Worm (Caenorhabditis elegans) whole organism, late embryonic: ENCODE results near the gene srp-8.

Experiments used
- C08G9.2 ChIP-seq: sonication (generic microtip); optimal IDR thresholded peaks from 2 replicates; lab custom pipeline; 2016; ENCODE audit warnings: mild to moderate bottlenecking, missing genetic modification characterization, moderate library complexity, missing compliant biosample characterization
- C38D4.7 ChIP-seq: fragments of 200-800 bp; sonication (Bioruptor generic); optimal IDR thresholded peaks from 2 replicates; lab custom pipeline; 2018; ENCODE audit warnings: mild to moderate bottlenecking, missing genetic modification characterization, moderate library complexity, missing compliant biosample characterization
- K02D7.2 ChIP-seq: sonication (generic microtip); optimal IDR thresholded peaks from 2 replicates; lab custom pipeline; 2017; ENCODE audit warnings: mild to moderate bottlenecking, missing genetic modification characterization, missing compliant biosample characterization
- K09A11.1 ChIP-seq: sonication (generic microtip); optimal IDR thresholded peaks from 2 replicates; lab custom pipeline; 2017; ENCODE audit warnings: antibody characterized with exemption, mild to moderate bottlenecking, missing genetic modification characterization, missing compliant biosample characterization; ENCODE audit not compliant: insufficient read depth
- T23F11.4 ChIP-seq: fragments of 200-800 bp; sonication (Bioruptor generic); optimal IDR thresholded peaks from 2 replicates; lab custom pipeline; 2018; ENCODE audit warnings: mild to moderate bottlenecking, missing genetic modification characterization, missing compliant biosample characterization
- Y22D7AL.16 ChIP-seq: sonication (generic microtip); optimal IDR thresholded peaks from 2 replicates; lab custom pipeline; 2016; ENCODE audit warnings: missing genetic modification characterization, missing compliant biosample characterization
- ahr-1 ChIP-seq: sonication (generic microtip); optimal IDR thresholded peaks from 2 replicates; lab custom pipeline; 2016; ENCODE audit warnings: missing genetic modification characterization, missing compliant biosample characterization
- ama-1 ChIP-seq: fragments of 150-350 bp; optimal IDR thresholded peaks from 2 replicates; lab custom pipeline; 2014
- ceh-19 ChIP-seq: fragments of 200-800 bp; sonication (Bioruptor generic); optimal IDR thresholded peaks from 2 replicates; lab custom pipeline; 2018; ENCODE audit warnings: mild to moderate bottlenecking, missing genetic modification characterization, missing compliant biosample characterization
- ceh-22 ChIP-seq: sonication (generic microtip); optimal IDR thresholded peaks from 2 replicates; lab custom pipeline; 2017; ENCODE audit warnings: missing biosample characterization, missing genetic modification characterization
- ceh-30 ChIP-seq: fragments of 150-350 bp; optimal IDR thresholded peaks from 2 replicates; lab custom pipeline; 2014; ENCODE audit warnings: missing biosample characterization, missing genetic modification characterization
- ceh-31 ChIP-seq: sonication (generic microtip); optimal IDR thresholded peaks from 2 replicates; lab custom pipeline; 2016; ENCODE audit warnings: missing genetic modification characterization, missing compliant biosample characterization
- ceh-45 ChIP-seq: fragments of 200-800 bp; sonication (Bioruptor generic); IDR thresholded peaks from 2 replicates; pipeline ENCODE4 v1.3.6; 2022; ENCODE audit warnings: missing genetic modification reagents, missing genetic modification characterization, missing compliant biosample characterization
- ceh-48 ChIP-seq: sonication (generic microtip); optimal IDR thresholded peaks from 2 replicates; lab custom pipeline; 2016; ENCODE audit warnings: missing genetic modification characterization, inconsistent platforms, missing compliant biosample characterization
- ceh-6 ChIP-seq: fragments of 200-800 bp; sonication (Bioruptor generic); optimal IDR thresholded peaks from 2 replicates; lab custom pipeline; 2018; ENCODE audit warnings: mild to moderate bottlenecking, missing genetic modification characterization, missing compliant biosample characterization
- che-1 ChIP-seq: sonication (generic microtip); optimal IDR thresholded peaks from 2 replicates; lab custom pipeline; 2016; ENCODE audit warnings: mild to moderate bottlenecking, missing genetic modification characterization, missing compliant biosample characterization
- dmd-4 ChIP-seq: sonication (generic microtip); optimal IDR thresholded peaks from 2 replicates; lab custom pipeline; 2016; ENCODE audit warnings: borderline replicate concordance, missing genetic modification characterization, missing compliant biosample characterization
- dve-1 ChIP-seq: sonication (generic microtip); optimal IDR thresholded peaks from 2 replicates; lab custom pipeline; 2017; ENCODE audit warnings: antibody characterized with exemption, mild to moderate bottlenecking, missing genetic modification characterization, missing compliant biosample characterization
- elt-2 ChIP-seq: sonication (generic microtip); optimal IDR thresholded peaks from 2 replicates; lab custom pipeline; 2016; ENCODE audit warnings: missing genetic modification reagents, missing genetic modification characterization, missing compliant biosample characterization
- eyg-1 ChIP-seq: sonication (generic microtip); optimal IDR thresholded peaks from 2 replicates; lab custom pipeline; 2016; ENCODE audit warnings: missing genotype, missing genetic modification characterization, missing compliant biosample characterization
- fax-1 ChIP-seq: sonication (generic microtip); optimal IDR thresholded peaks from 2 replicates; lab custom pipeline; 2016; ENCODE audit warnings: missing genotype, missing genetic modification characterization, missing compliant biosample characterization
- fkh-10 ChIP-seq: fragments of 150-350 bp; optimal IDR thresholded peaks from 2 replicates; lab custom pipeline; 2014; ENCODE audit warnings: missing biosample characterization, missing genetic modification reagents, missing genetic modification characterization
- hlh-13 ChIP-seq: fragments of 200-800 bp; sonication (Bioruptor generic); optimal IDR thresholded peaks from 2 replicates; lab custom pipeline; 2018; ENCODE audit warnings: mild to moderate bottlenecking, missing genetic modification characterization, missing compliant biosample characterization
- hlh-15 ChIP-seq: sonication (generic microtip); optimal IDR thresholded peaks from 2 replicates; lab custom pipeline; 2016; ENCODE audit warnings: missing genetic modification characterization, missing compliant biosample characterization
- hlh-30 ChIP-seq: sonication (generic microtip); optimal IDR thresholded peaks from 2 replicates; lab custom pipeline; 2017; ENCODE audit warnings: antibody characterized with exemption, missing genetic modification characterization, missing compliant biosample characterization; ENCODE audit not compliant: insufficient read depth
- hlh-6 ChIP-seq: sonication (generic microtip); optimal IDR thresholded peaks from 2 replicates; lab custom pipeline; 2016; ENCODE audit warnings: missing genotype, missing genetic modification characterization, missing compliant biosample characterization
- hlh-8 ChIP-seq: sonication (generic microtip); optimal IDR thresholded peaks from 2 replicates; lab custom pipeline; 2016; ENCODE audit warnings: missing genotype, missing genetic modification characterization, missing compliant biosample characterization
- lin-11 ChIP-seq: fragments of 200-800 bp; sonication (Bioruptor generic); optimal IDR thresholded peaks from 2 replicates; lab custom pipeline; 2018; ENCODE audit warnings: mild to moderate bottlenecking, missing genetic modification characterization, missing compliant biosample characterization
- madf-2 ChIP-seq: sonication (generic microtip); optimal IDR thresholded peaks from 2 replicates; lab custom pipeline; 2017; ENCODE audit warnings: missing genetic modification characterization, missing compliant biosample characterization
- nfya-1 ChIP-seq: sonication (generic microtip); optimal IDR thresholded peaks from 2 replicates; lab custom pipeline; 2017; ENCODE audit warnings: missing genetic modification characterization, mild to moderate bottlenecking, missing compliant biosample characterization, antibody characterized with exemption, moderate library complexity
- nhr-11 ChIP-seq: fragments of 150-350 bp; optimal IDR thresholded peaks from 2 replicates; lab custom pipeline; 2014; ENCODE audit warnings: missing biosample characterization, missing genetic modification characterization
- nhr-232 ChIP-seq: sonication (generic microtip); optimal IDR thresholded peaks from 2 replicates; lab custom pipeline; 2016; ENCODE audit warnings: missing genetic modification characterization, missing compliant biosample characterization
- npax-4 ChIP-seq: sonication (generic microtip); optimal IDR thresholded peaks from 2 replicates; lab custom pipeline; 2016; ENCODE audit warnings: missing genetic modification characterization, missing compliant biosample characterization
- odd-2 ChIP-seq: sonication (generic microtip); optimal IDR thresholded peaks from 2 replicates; lab custom pipeline; 2017; ENCODE audit warnings: antibody characterized with exemption, mild to moderate bottlenecking, missing genetic modification characterization, missing compliant biosample characterization
- pat-9 ChIP-seq: fragments of 200-800 bp; sonication (Bioruptor generic); optimal IDR thresholded peaks from 2 replicates; lab custom pipeline; 2018; ENCODE audit warnings: mild to moderate bottlenecking, missing genetic modification characterization, moderate library complexity, missing compliant biosample characterization
- pha-2 ChIP-seq: sonication (generic microtip); optimal IDR thresholded peaks from 2 replicates; lab custom pipeline; 2017; ENCODE audit warnings: mild to moderate bottlenecking, missing genetic modification characterization, missing compliant biosample characterization
- pha-4 ChIP-seq: fragments of 150-350 bp; optimal IDR thresholded peaks from 2 replicates; lab custom pipeline; 2018; ENCODE audit warnings: missing biosample characterization, missing genetic modification reagents, missing genetic modification characterization
- ref-2 ChIP-seq: sonication (generic microtip); optimal IDR thresholded peaks from 2 replicates; lab custom pipeline; 2016; ENCODE audit warnings: missing genetic modification characterization, missing compliant biosample characterization
- rnt-1 ChIP-seq: sonication (generic microtip); optimal IDR thresholded peaks from 2 replicates; lab custom pipeline; 2016; ENCODE audit warnings: missing genetic modification characterization, missing compliant biosample characterization
- sdc-2 ChIP-seq: sonication (generic microtip); optimal IDR thresholded peaks from 2 replicates; lab custom pipeline; 2016; ENCODE audit warnings: missing genotype, missing genetic modification characterization, missing compliant biosample characterization
- sox-2 ChIP-seq: fragments of 200-800 bp; sonication (Bioruptor generic); IDR thresholded peaks from 2 replicates; pipeline ENCODE4 v1.3.6; 2022; ENCODE audit warnings: missing genetic modification reagents, missing genetic modification characterization, missing compliant biosample characterization
- sox-4 ChIP-seq: sonication (generic microtip); optimal IDR thresholded peaks from 2 replicates; lab custom pipeline; 2017; ENCODE audit warnings: mild to moderate bottlenecking, missing genetic modification characterization, inconsistent platforms, missing compliant biosample characterization
- syd-9 ChIP-seq: sonication (generic microtip); optimal IDR thresholded peaks from 2 replicates; lab custom pipeline; 2016; ENCODE audit warnings: mild to moderate bottlenecking, missing genetic modification characterization, moderate library complexity, missing compliant biosample characterization
- tbx-2 ChIP-seq: sonication (generic microtip); optimal IDR thresholded peaks from 2 replicates; lab custom pipeline; 2016; ENCODE audit warnings: missing genetic modification characterization, missing compliant biosample characterization
- tbx-7 ChIP-seq: sonication (generic microtip); optimal IDR thresholded peaks from 2 replicates; lab custom pipeline; 2016; ENCODE audit warnings: missing genotype, missing genetic modification characterization, missing compliant biosample characterization
- ttx-3 ChIP-seq: sonication (generic microtip); optimal IDR thresholded peaks from 2 replicates; lab custom pipeline; 2016; ENCODE audit warnings: missing genetic modification reagents, missing genetic modification characterization, missing compliant biosample characterization
- unc-3 ChIP-seq, 2 experiments: fragments of 200-800 bp in 1 of 2; sonication (Bioruptor generic) in 1 of 2; sonication (generic microtip) in 1 of 2; conservative IDR thresholded peaks in 1 of 2; optimal IDR thresholded peaks in 1 of 2; 2 replicates each; pipeline versions ENCODE4 v1.3.6 to Lab custom; 2016 to 2022; ENCODE audit warnings: missing compliant biosample characterization in 2 of 2, missing genetic modification characterization in 2 of 2, missing genetic modification reagents in 1 of 2
- unc-42 ChIP-seq: sonication (generic microtip); optimal IDR thresholded peaks from 2 replicates; lab custom pipeline; 2016; ENCODE audit warnings: missing genotype, missing genetic modification characterization, missing compliant biosample characterization
- unc-86 ChIP-seq: sonication (generic microtip); optimal IDR thresholded peaks from 2 replicates; lab custom pipeline; 2016; ENCODE audit warnings: missing genetic modification characterization, missing compliant biosample characterization
- ztf-16 ChIP-seq: sonication (generic microtip); optimal IDR thresholded peaks from 2 replicates; lab custom pipeline; 2017; ENCODE audit warnings: missing genetic modification characterization, missing compliant biosample characterization

srp-8 gene

DNA sequence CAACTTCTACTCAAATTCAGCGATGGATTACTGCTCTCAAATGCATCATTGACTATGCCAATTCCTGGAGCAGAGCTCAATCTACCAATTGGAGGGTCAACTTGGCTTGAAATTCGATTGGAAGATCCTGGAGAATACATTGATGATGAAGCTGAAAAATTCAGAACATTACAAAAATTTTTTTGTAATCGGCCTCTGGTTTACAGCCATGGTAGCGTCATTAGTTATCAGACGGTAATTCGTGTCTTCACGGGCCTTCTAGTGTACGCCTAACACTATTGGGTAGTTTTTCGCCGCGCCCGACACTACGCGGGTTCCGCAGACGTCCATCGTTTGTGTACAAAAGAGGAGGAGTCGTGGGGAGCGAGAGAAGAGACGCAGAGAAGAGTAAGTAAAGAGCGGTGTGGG, 45.2 kb downstream of the srp-8 start (continued):
- TF ChIP-seq tbx-7 (tag; lab: Kevin White, UChicago): no peak
- peak; percentile 17 for TF ChIP-seq tbx-2 (tag; lab: Kevin White, UChicago)
- TF ChIP-seq npax-4: no peak
- TF ChIP-seq sdc-2: no peak
- TF ChIP-seq fkh-10: no peak
- no peak for TF ChIP-seq ceh-19 (GFP tag; lab: Kevin White, UChicago)
- TF ChIP-seq ahr-1: no peak
- no peak for TF ChIP-seq dve-1 (tag; lab: Kevin White, UChicago)
- TF ChIP-seq eyg-1: no peak
- peak; percentile 12 for TF ChIP-seq ceh-30
- no peak for TF ChIP-seq ztf-16 (tag; lab: Kevin White, UChicago)
- TF ChIP-seq lin-11: no peak
- TF ChIP-seq dmd-4 (tag; lab: Kevin White, UChicago): no peak
- TF ChIP-seq syd-9 (tag; lab: Kevin White, UChicago): peak; percentile 15
- no peak for TF ChIP-seq ceh-22 (tag; lab: Kevin White, UChicago)
- no peak for TF ChIP-seq hlh-15
- no peak for TF ChIP-seq C38D4.7 (GFP tag; lab: Kevin White, UChicago)
- no peak for TF ChIP-seq nhr-11 (tag; lab: Kevin White, UChicago)
- TF ChIP-seq pha-2 (tag; lab: Kevin White, UChicago): no peak
- no peak for TF ChIP-seq hlh-8
- no peak for TF ChIP-seq che-1
- TF ChIP-seq rnt-1 (tag; lab: Kevin White, UChicago): peak; percentile 33
- TF ChIP-seq K02D7.2 (tag; lab: Kevin White, UChicago): no peak

ce11 chrV:8230056-8230455, 46.6 kb downstream of the srp-8 start:
- no peak for TF ChIP-seq madf-2 (tag; lab: Kevin White, UChicago)
- TF ChIP-seq pat-9 (tag; lab: Kevin White, UChicago): no peak
- TF ChIP-seq hlh-13 (GFP tag; lab: Kevin White, UChicago): no peak
- TF ChIP-seq unc-42: no peak
- TF ChIP-seq fax-1: no peak
- TF ChIP-seq K09A11.1 (tag; lab: Kevin White, UChicago): no peak
- peak; percentile 23 for TF ChIP-seq che-1
- no peak for TF ChIP-seq ama-1 (lab: Kevin White, UChicago)
- no peak for TF ChIP-seq hlh-15
- no peak for TF ChIP-seq Y22D7AL.16 (tag; lab: Kevin White, UChicago)
- TF ChIP-seq C08G9.2: peak; percentile 23
- TF ChIP-seq ceh-31 (tag; lab: Kevin White, UChicago): no peak
- no peak for TF ChIP-seq ttx-3 (tag; lab: Kevin White, UChicago)
- TF ChIP-seq sox-4 (tag; lab: Kevin White, UChicago): no peak
- TF ChIP-seq hlh-6 (tag; lab: Kevin White, UChicago): peak; percentile 20
- TF ChIP-seq fkh-10: no peak
- TF ChIP-seq sdc-2: no peak
- TF ChIP-seq lin-11: no peak
- no peak for TF ChIP-seq unc-86 (tag; lab: Kevin White, UChicago)

ce11 chrV:8235331-8235730, 51.8 kb downstream of the srp-8 start:
- TF ChIP-seq ref-2 (tag; lab: Kevin White, UChicago) (peak; percentile 52), unc-3 (GFP tag; conservative IDR thresholded peaks at IDR 0.05; lab: Robert Waterston, UW) (no peak), unc-3 (tag; optimal IDR thresholded peaks at IDR 0.05; lab: Kevin White, UChicago) (no peak), nhr-232 (tag; lab: Kevin White, UChicago) (peak; percentile 46), fkh-10 (no peak), elt-2 (tag; lab: Kevin White, UChicago) (no peak), nfya-1 (no peak), rnt-1 (tag; lab: Kevin White, UChicago) (no peak), T23F11.4 (GFP tag; lab: Kevin White, UChicago) (no peak), hlh-15 (no peak), hlh-30 (tag; lab: Kevin White, UChicago) (peak; percentile 1), sox-2 (GFP tag; lab: Robert Waterston, UW) (no peak; the same call in 1 of the 2 replicates), ceh-6 (GFP tag; lab: Kevin White, UChicago) (peak; percentile 16), ama-1 (lab: Kevin White, UChicago) (no peak), ceh-48 (tag; lab: Kevin White, UChicago) (no peak), syd-9 (tag; lab: Kevin White, UChicago) (no peak), ceh-45 (GFP tag; lab: Robert Waterston, UW) (no peak), sdc-2 (peak; percentile 3), fax-1 (no peak), pha-4 (tag; lab: Kevin White, UChicago) (no peak), pat-9 (tag; lab: Kevin White, UChicago) (no peak), odd-2 (tag; lab: Kevin White, UChicago) (no peak), tbx-7 (tag; lab: Kevin White, UChicago) (no peak)
